Worm (Caenorhabditis elegans): ENCODE results near the gene F43B10.1.

- TF ChIP-seq klf-2 (GFP tag; conservative IDR thresholded peaks at IDR 0.05) = no peak
- no peak for TF ChIP-seq med-1 (GFP tag; optimal IDR thresholded peaks at IDR 0.05; ENCODE audit: insufficient read depth)
- TF ChIP-seq tab-1 (GFP tag; IDR thresholded peaks at IDR 0.05) = no peak
- no peak for TF ChIP-seq ztf-23 (GFP tag; IDR thresholded peaks at IDR 0.05)
- TF ChIP-seq T22C8.4 (GFP tag; IDR thresholded peaks at IDR 0.05) = no peak
- no peak for TF ChIP-seq flt-1 (GFP tag; IDR thresholded peaks at IDR 0.05)
- no peak for TF ChIP-seq ref-1 (GFP tag; conservative IDR thresholded peaks at IDR 0.05)
- TF ChIP-seq ztf-29 (GFP tag; IDR thresholded peaks at IDR 0.05) = no peak
Observed at ce11 chrX:16698074-16698473, 35.5 kb upstream of the F43B10.1 start.
